Worm (Caenorhabditis elegans) whole organism, L1 larva: ENCODE measurements around the gene Y38H6A.3.
A peak's percentile ranks its signal among the peaks of the same experiment; 100 is the strongest.

Source experiments
- C04F5.9 ChIP-seq: sonication (generic microtip); optimal IDR thresholded peaks from 2 replicates; lab custom pipeline; 2016; ENCODE audit warnings: missing genetic modification characterization, missing compliant biosample characterization
- C16A3.4 ChIP-seq: fragments of 150-350 bp; optimal IDR thresholded peaks from 2 replicates; lab custom pipeline; 2014; ENCODE audit warnings: missing biosample characterization, missing genetic modification characterization
- F16B12.6 ChIP-seq: fragments of 150-350 bp; optimal IDR thresholded peaks from 2 replicates; lab custom pipeline; 2014; ENCODE audit warnings: missing biosample characterization, missing genetic modification characterization
- Y116A8C.19 ChIP-seq: sonication (generic microtip); optimal IDR thresholded peaks from 2 replicates; lab custom pipeline; 2016; ENCODE audit warnings: missing compliant biosample characterization, missing genetic modification characterization, borderline replicate concordance
- aha-1 ChIP-seq: fragments of 150-350 bp; optimal IDR thresholded peaks from 2 replicates; lab custom pipeline; 2014; ENCODE audit warnings: missing biosample characterization, missing genetic modification characterization
- aly-2 ChIP-seq: fragments of 150-350 bp; optimal IDR thresholded peaks from 2 replicates; lab custom pipeline; 2014; ENCODE audit warnings: missing biosample characterization, missing genetic modification characterization
- blmp-1 ChIP-seq: fragments of 150-350 bp; optimal IDR thresholded peaks from 2 replicates; lab custom pipeline; 2014; ENCODE audit warnings: missing biosample characterization, missing genetic modification characterization
- ceh-82 ChIP-seq, 3 experiments: fragments of 150-350 bp in 1 of 3; sonication (generic microtip) in 2 of 3; optimal IDR thresholded peaks; 2 replicates each; lab custom pipeline; 2014 to 2017; ENCODE audit warnings: missing biosample characterization in 3 of 3, missing genetic modification characterization in 3 of 3
- ceh-88 ChIP-seq: fragments of 200-800 bp; sonication (Bioruptor generic); IDR thresholded peaks from 2 replicates; pipeline ENCODE4 v1.3.6; 2022; ENCODE audit warnings: missing genetic modification characterization, missing compliant biosample characterization
- ces-1 ChIP-seq: fragments of 150-350 bp; optimal IDR thresholded peaks from 2 replicates; lab custom pipeline; 2014; ENCODE audit warnings: missing biosample characterization, missing genetic modification reagents, missing genetic modification characterization
- dsc-1 ChIP-seq: sonication (generic microtip); optimal IDR thresholded peaks from 2 replicates; lab custom pipeline; 2016; ENCODE audit warnings: mild to moderate bottlenecking, missing genetic modification characterization, missing compliant biosample characterization
- efl-1 ChIP-seq, 4 experiments: fragments of 150-350 bp; optimal IDR thresholded peaks in 3 of 4; peaks in 1 of 4; 1 replicate in 1 of 4; 2 replicates in 3 of 4; lab custom pipeline; 2014; ENCODE audit warnings: missing biosample characterization in 2 of 4, missing genetic modification characterization in 2 of 4, missing genetic modification reagents in 2 of 4
- efl-3 ChIP-seq: fragments of 200-800 bp; sonication (Bioruptor generic); optimal IDR thresholded peaks from 2 replicates; lab custom pipeline; 2018; ENCODE audit warnings: mild to moderate bottlenecking, missing genetic modification characterization, missing compliant biosample characterization
- egl-13 ChIP-seq: sonication (generic microtip); optimal IDR thresholded peaks from 2 replicates; lab custom pipeline; 2016; ENCODE audit warnings: missing genotype, missing genetic modification reagents, missing genetic modification characterization, missing compliant biosample characterization
- egl-27 ChIP-seq, 2 experiments: fragments of 150-350 bp in 1 of 2; sonication (generic microtip); optimal IDR thresholded peaks; 3 replicates each; lab custom pipeline; 2017 to 2018; ENCODE audit warnings: missing biosample characterization in 2 of 2, missing genetic modification characterization in 2 of 2, missing genetic modification reagents in 2 of 2
- elt-2 ChIP-seq: sonication (generic microtip); optimal IDR thresholded peaks from 2 replicates; lab custom pipeline; 2016; ENCODE audit warnings: missing genetic modification characterization, mild to moderate bottlenecking, inconsistent platforms, missing compliant biosample characterization, missing genetic modification reagents
- ets-5 ChIP-seq: fragments of 200-800 bp; sonication (Bioruptor generic); IDR thresholded peaks from 2 replicates; pipeline ENCODE4 v1.3.6; 2022; ENCODE audit warnings: missing genetic modification characterization, missing compliant biosample characterization
- fkh-4 ChIP-seq: sonication (generic microtip); optimal IDR thresholded peaks from 2 replicates; lab custom pipeline; 2016; ENCODE audit warnings: missing compliant biosample characterization, missing genetic modification characterization, borderline replicate concordance
- hlh-4 ChIP-seq: sonication (generic microtip); optimal IDR thresholded peaks from 2 replicates; lab custom pipeline; 2016; ENCODE audit warnings: mild to moderate bottlenecking, missing genetic modification characterization, missing compliant biosample characterization
- hpl-2 ChIP-seq: fragments of 150-350 bp; optimal IDR thresholded peaks from 2 replicates; lab custom pipeline; 2014; ENCODE audit warnings: missing biosample characterization, missing genetic modification reagents, missing genetic modification characterization
- irx-1 ChIP-seq: sonication (generic microtip); optimal IDR thresholded peaks from 2 replicates; lab custom pipeline; 2016; ENCODE audit warnings: missing genetic modification characterization, missing compliant biosample characterization
- jun-1 ChIP-seq: fragments of 150-350 bp; optimal IDR thresholded peaks from 2 replicates; lab custom pipeline; 2014; ENCODE audit warnings: missing biosample characterization, missing genetic modification reagents, missing genetic modification characterization
- lin-13 ChIP-seq: fragments of 150-350 bp; optimal IDR thresholded peaks from 2 replicates; lab custom pipeline; 2014; ENCODE audit warnings: missing biosample characterization, missing genetic modification reagents, missing genetic modification characterization
- lin-14 ChIP-seq: fragments of 200-800 bp; sonication (Bioruptor generic); optimal IDR thresholded peaks from 2 replicates; lab custom pipeline; 2018; ENCODE audit warnings: mild to moderate bottlenecking, missing genetic modification characterization, moderate library complexity, missing compliant biosample characterization
- lir-3 ChIP-seq: sonication (generic microtip); optimal IDR thresholded peaks from 2 replicates; lab custom pipeline; 2016; ENCODE audit warnings: mild to moderate bottlenecking, missing genetic modification characterization, moderate library complexity, missing compliant biosample characterization; ENCODE audit not compliant: poor library complexity
- lsy-2 ChIP-seq, 2 experiments: fragments of 150-350 bp; optimal IDR thresholded peaks; 2 replicates each; lab custom pipeline; 2014; ENCODE audit warnings: missing biosample characterization in 2 of 2, missing genetic modification characterization in 2 of 2
- mdl-1 ChIP-seq, 2 experiments: fragments of 150-350 bp; optimal IDR thresholded peaks; 2 replicates each; lab custom pipeline; 2014 to 2017; ENCODE audit warnings: missing biosample characterization in 2 of 2, missing genetic modification characterization in 2 of 2, inconsistent platforms in 1 of 2
- mef-2 ChIP-seq: fragments of 150-350 bp; optimal IDR thresholded peaks from 2 replicates; lab custom pipeline; 2014; ENCODE audit warnings: missing biosample characterization, missing genetic modification characterization
- mep-1 ChIP-seq: fragments of 150-350 bp; optimal IDR thresholded peaks from 2 replicates; lab custom pipeline; 2014; ENCODE audit warnings: missing biosample characterization, missing genetic modification characterization
- nhr-12 ChIP-seq: sonication (generic microtip); optimal IDR thresholded peaks from 2 replicates; lab custom pipeline; 2017; ENCODE audit warnings: missing biosample characterization, missing genetic modification characterization
- nhr-20 ChIP-seq: sonication (generic microtip); optimal IDR thresholded peaks from 2 replicates; lab custom pipeline; 2016; ENCODE audit warnings: mild to moderate bottlenecking, missing genetic modification characterization, missing compliant biosample characterization
- nhr-47 ChIP-seq: sonication (generic microtip); optimal IDR thresholded peaks from 2 replicates; lab custom pipeline; 2016; ENCODE audit warnings: mild to moderate bottlenecking, missing genetic modification characterization, moderate library complexity, missing compliant biosample characterization
- nhr-71 ChIP-seq: sonication (generic microtip); optimal IDR thresholded peaks from 2 replicates; lab custom pipeline; 2016; ENCODE audit warnings: mild to moderate bottlenecking, missing genetic modification characterization, moderate library complexity, missing compliant biosample characterization
- nhr-84 ChIP-seq: sonication (generic microtip); optimal IDR thresholded peaks from 2 replicates; lab custom pipeline; 2017; ENCODE audit warnings: missing biosample characterization, missing genetic modification characterization
- nhr-85 ChIP-seq: sonication (generic microtip); peaks from one replicate; lab custom pipeline; 2016; ENCODE audit warnings: missing genetic modification characterization, inconsistent platforms, missing compliant biosample characterization
- nhr-90 ChIP-seq: sonication (generic microtip); optimal IDR thresholded peaks from 2 replicates; lab custom pipeline; 2016; ENCODE audit warnings: mild to moderate bottlenecking, missing genetic modification characterization, missing compliant biosample characterization; ENCODE audit not compliant: poor library complexity
- pag-3 ChIP-seq: sonication (generic microtip); optimal IDR thresholded peaks from 2 replicates; lab custom pipeline; 2017; ENCODE audit warnings: missing genetic modification characterization, mild to moderate bottlenecking, missing compliant biosample characterization, antibody characterized with exemption, borderline replicate concordance; ENCODE audit not compliant: insufficient read depth
- rnt-1 ChIP-seq: sonication (generic microtip); optimal IDR thresholded peaks from 2 replicates; lab custom pipeline; 2016; ENCODE audit warnings: mild to moderate bottlenecking, missing genetic modification characterization, moderate library complexity, missing compliant biosample characterization
- skn-1 ChIP-seq: fragments of 150-350 bp; optimal IDR thresholded peaks from 2 replicates; lab custom pipeline; 2014; ENCODE audit warnings: missing biosample characterization, missing genetic modification characterization
- snpc-4 ChIP-seq: fragments of 150-350 bp; optimal IDR thresholded peaks from 2 replicates; lab custom pipeline; 2014; ENCODE audit warnings: missing biosample characterization, missing genetic modification characterization
- snu-23 ChIP-seq: sonication (generic microtip); optimal IDR thresholded peaks from 2 replicates; lab custom pipeline; 2016; ENCODE audit warnings: missing genetic modification characterization, missing compliant biosample characterization
- swsn-7 ChIP-seq: sonication (generic microtip); optimal IDR thresholded peaks from 2 replicates; lab custom pipeline; 2016; ENCODE audit warnings: missing genetic modification characterization, missing compliant biosample characterization
- tbx-2 ChIP-seq: sonication (generic microtip); optimal IDR thresholded peaks from 2 replicates; lab custom pipeline; 2016; ENCODE audit warnings: missing genetic modification characterization, missing compliant biosample characterization
- unc-130 ChIP-seq: fragments of 150-350 bp; optimal IDR thresholded peaks from 2 replicates; lab custom pipeline; 2017; ENCODE audit warnings: missing biosample characterization, missing genetic modification characterization, inconsistent platforms
- unc-86 ChIP-seq: sonication (generic microtip); optimal IDR thresholded peaks from 2 replicates; lab custom pipeline; 2016; ENCODE audit warnings: missing genetic modification characterization, missing compliant biosample characterization
- xbp-1 ChIP-seq: sonication (generic microtip); optimal IDR thresholded peaks from 2 replicates; lab custom pipeline; 2016; ENCODE audit warnings: missing genetic modification characterization, missing compliant biosample characterization
- zip-4 ChIP-seq: fragments of 200-800 bp; sonication (Bioruptor generic); optimal IDR thresholded peaks from 2 replicates; lab custom pipeline; 2018; ENCODE audit warnings: mild to moderate bottlenecking, missing genetic modification characterization, moderate library complexity, missing compliant biosample characterization
- ztf-11 ChIP-seq, 2 experiments: sonication (generic microtip); optimal IDR thresholded peaks; 2 replicates each; lab custom pipeline; 2016 to 2017; ENCODE audit warnings: missing genetic modification characterization in 2 of 2, missing biosample characterization in 1 of 2, missing compliant biosample characterization in 1 of 2
- ztf-4 ChIP-seq: fragments of 150-350 bp; optimal IDR thresholded peaks from 2 replicates; lab custom pipeline; 2014; ENCODE audit warnings: missing biosample characterization, missing genetic modification characterization

Y38H6A.3 gene

DNA sequence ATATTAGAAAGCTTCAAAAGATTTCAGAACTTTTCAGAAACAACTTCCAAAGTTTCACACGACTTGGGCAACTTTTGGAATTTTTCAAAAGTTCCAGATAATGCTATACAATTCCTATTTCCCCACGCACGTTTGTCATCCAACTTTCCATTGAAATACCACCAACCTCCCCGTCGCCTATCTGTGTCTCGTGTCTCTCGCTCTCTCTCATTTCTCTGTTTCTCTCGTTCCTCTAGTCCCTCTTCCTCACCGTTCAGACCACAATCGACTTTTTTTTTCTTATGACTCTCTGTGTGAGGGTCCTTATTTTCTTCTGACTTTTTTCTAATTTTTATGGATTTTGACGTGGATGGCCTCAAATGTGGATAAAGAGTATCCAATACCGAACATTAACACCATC lies 35.3 kb downstream of the Y38H6A.3 start, which contains the start of gene K02E2.6 (continued):
- no peak for TF ChIP-seq C04F5.9 (tag; lab: Kevin White, UChicago)
- TF ChIP-seq nhr-47 (tag; lab: Kevin White, UChicago) = peak; percentile 1
- no peak for TF ChIP-seq F16B12.6 (tag; lab: Kevin White, UChicago)
- TF ChIP-seq Y116A8C.19 = no peak
- no peak for TF ChIP-seq efl-3 (GFP tag; lab: Kevin White, UChicago)
- TF ChIP-seq ceh-88 (GFP tag; lab: Robert Waterston, UW) = no peak
- no peak for TF ChIP-seq C16A3.4 (tag; lab: Kevin White, UChicago)
- TF ChIP-seq hlh-4 (tag; lab: Kevin White, UChicago) = no peak
- TF ChIP-seq nhr-84 (tag; lab: Kevin White, UChicago) = no peak
- TF ChIP-seq unc-86 (tag; lab: Kevin White, UChicago) = no peak
- TF ChIP-seq nhr-12 (tag; lab: Kevin White, UChicago) = no peak
- TF ChIP-seq hpl-2 (GFP tag; lab: Kevin White, UChicago) = no peak

DNA sequence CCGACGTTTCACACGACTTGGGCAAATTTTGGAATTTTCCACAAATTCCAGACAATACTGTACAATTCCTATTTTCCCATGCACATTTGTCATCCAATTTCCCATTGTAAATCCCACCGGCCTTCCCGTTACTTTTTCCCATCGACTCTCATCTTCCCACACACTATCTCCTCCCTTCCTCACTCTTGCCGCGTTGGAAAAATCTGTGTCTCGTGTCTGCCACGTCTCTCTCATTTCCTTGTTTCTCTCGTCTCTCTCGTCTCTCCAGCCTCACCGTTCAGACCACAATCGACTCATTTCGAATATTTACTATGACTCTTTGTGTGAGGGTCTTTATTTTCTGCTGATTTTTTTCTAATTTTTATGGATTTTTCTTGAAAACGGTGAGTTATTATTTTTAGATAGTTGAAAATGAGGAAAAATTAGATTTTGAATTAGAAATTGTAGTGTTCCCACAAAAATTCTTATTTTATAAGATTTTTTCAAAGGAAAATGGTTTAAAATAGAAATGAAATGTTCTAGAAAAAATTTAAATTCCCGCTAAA lies 38.1 kb downstream of the Y38H6A.3 start, which contains the start of gene K02E2.11:
Gene K02E2.11 (plus strand): TSS at position 251 of the 545 bp plus-strand sequence.
- peak in 2 of 3 experiments; percentile 51 to 52 for TF ChIP-seq ceh-82 (tag; optimal IDR thresholded peaks at IDR 0.05; lab: Kevin White, UChicago)
- no peak for TF ChIP-seq jun-1 (tag; lab: Kevin White, UChicago)
- TF ChIP-seq elt-2 = no peak
- peak; percentile 19 for TF ChIP-seq snpc-4 (tag; lab: Kevin White, UChicago)
- TF ChIP-seq blmp-1 (tag; lab: Kevin White, UChicago) = peak; percentile 51
- peak; percentile 53 for TF ChIP-seq swsn-7 (tag; lab: Kevin White, UChicago)
- TF ChIP-seq nhr-47 (tag; lab: Kevin White, UChicago) = no peak
- TF ChIP-seq lin-14 (GFP tag; lab: Kevin White, UChicago) = no peak
- no peak for TF ChIP-seq aha-1 (tag; lab: Kevin White, UChicago)
- no peak for TF ChIP-seq nhr-84 (tag; lab: Kevin White, UChicago)
- TF ChIP-seq nhr-20 (tag; lab: Kevin White, UChicago) = peak; percentile 50
- peak; percentile 36 for TF ChIP-seq tbx-2
- no peak for TF ChIP-seq ces-1 (GFP tag; lab: Kevin White, UChicago)
- peak; percentile 71 for TF ChIP-seq snu-23
- no peak for TF ChIP-seq rnt-1 (tag; lab: Kevin White, UChicago)
- no peak for TF ChIP-seq pag-3 (tag; lab: Kevin White, UChicago)
- peak; percentile 7 for TF ChIP-seq irx-1 (tag; lab: Kevin White, UChicago)
- peak; percentile 40 to 78 for TF ChIP-seq efl-1 (optimal IDR thresholded peaks at IDR 0.05; lab: Kevin White, UChicago)
- peak in 1 of 2 experiments; percentile 19 for TF ChIP-seq efl-1 (GFP tag; optimal IDR thresholded peaks at IDR 0.05 in 1 of 2; lab: Kevin White, UChicago)
- TF ChIP-seq egl-27 (tag; optimal IDR thresholded peaks at IDR 0.05; lab: Kevin White, UChicago) = no peak
- TF ChIP-seq ceh-88 (GFP tag; lab: Robert Waterston, UW) = no peak
- TF ChIP-seq nhr-12 (tag; lab: Kevin White, UChicago) = no peak
- TF ChIP-seq zip-4 (GFP tag; lab: Kevin White, UChicago) = no peak
- TF ChIP-seq aly-2 (tag; lab: Kevin White, UChicago) = no peak
- TF ChIP-seq lsy-2 (tag; optimal IDR thresholded peaks at IDR 0.05; lab: Kevin White, UChicago) = peak; percentile 23 to 44
- no peak for TF ChIP-seq ztf-4 (tag; lab: Kevin White, UChicago)
- TF ChIP-seq nhr-71 (tag; lab: Kevin White, UChicago) = peak; percentile 62
- no peak for TF ChIP-seq mef-2 (tag; lab: Kevin White, UChicago)
- no peak for TF ChIP-seq ets-5 (GFP tag; lab: Robert Waterston, UW)
- TF ChIP-seq ztf-11 (tag; optimal IDR thresholded peaks at IDR 0.05; lab: Kevin White, UChicago) = no peak
- no peak for TF ChIP-seq nhr-90
- peak; percentile 28 for TF ChIP-seq dsc-1 (tag; lab: Kevin White, UChicago)
- TF ChIP-seq egl-13 (tag; lab: Kevin White, UChicago) = no peak
- TF ChIP-seq nhr-85 (tag; lab: Kevin White, UChicago) = no peak
- no peak for TF ChIP-seq hpl-2 (GFP tag; lab: Kevin White, UChicago)
- TF ChIP-seq unc-130 (tag; lab: Kevin White, UChicago) = no peak
- peak; percentile 14 for TF ChIP-seq unc-86 (tag; lab: Kevin White, UChicago)
- TF ChIP-seq xbp-1 (tag; lab: Kevin White, UChicago) = peak; percentile 38
- TF ChIP-seq Y116A8C.19 = no peak
- TF ChIP-seq mdl-1 (tag; optimal IDR thresholded peaks at IDR 0.05; lab: Kevin White, UChicago) = peak in 1 of 2 experiments; percentile 59
- no peak for TF ChIP-seq fkh-4 (tag; lab: Kevin White, UChicago)
- no peak for TF ChIP-seq lin-13 (GFP tag; lab: Kevin White, UChicago)
- peak; percentile 57 for TF ChIP-seq skn-1 (tag; lab: Kevin White, UChicago)
- TF ChIP-seq mep-1 (tag; lab: Kevin White, UChicago) = peak; percentile 41
- no peak for TF ChIP-seq lir-3
